Worm (Caenorhabditis elegans): Measurements from ENCODE around the gene K08E7.5.

K08E7.5 gene

DNA sequence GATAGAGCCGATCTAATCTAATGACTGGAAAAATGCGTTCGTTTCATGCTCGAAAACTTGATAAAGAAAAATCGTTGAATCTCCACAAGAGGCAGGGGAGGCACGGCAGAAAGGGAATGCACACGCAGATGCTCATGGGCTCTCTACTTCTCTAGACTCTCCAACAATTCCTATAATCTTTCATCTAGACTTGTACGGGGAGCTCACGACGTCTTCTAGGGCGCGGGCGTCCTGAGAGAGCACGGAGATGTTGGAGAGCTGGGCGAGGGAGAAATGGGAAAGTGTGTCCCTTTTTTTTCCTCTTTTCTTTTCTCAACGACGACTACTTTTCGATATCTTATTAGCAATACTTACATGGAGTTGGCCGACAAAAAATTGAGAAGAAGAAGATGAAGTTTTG is 10.0 kb downstream of the K08E7.5 start:
- no peak for TF ChIP-seq him-1 (tag; optimal IDR thresholded peaks at IDR 0.05)
- TF ChIP-seq hmg-1.2 (GFP tag; IDR thresholded peaks at IDR 0.05) = peak; percentile 36; the same call in 1 of the 2 replicates
- peak; percentile 45; the same call in 1 of the 2 replicates for TF ChIP-seq zfh-2 (GFP tag; conservative IDR thresholded peaks at IDR 0.05)
- peak; percentile 37 for TF ChIP-seq K12H6.12 (tag; optimal IDR thresholded peaks at IDR 0.05)
- TF ChIP-seq bed-1 (GFP tag; IDR thresholded peaks at IDR 0.05) = no peak
- no peak for TF ChIP-seq snpc-1.1 (tag; optimal IDR thresholded peaks at IDR 0.05; ENCODE audit: insufficient read depth)

ce11 chrIV:12584146-12584545 is 11.0 kb downstream of the K08E7.5 start:
- TF ChIP-seq ceh-100 (GFP tag; IDR thresholded peaks at IDR 0.05) (no peak), Y56A3A.18 (GFP tag; IDR thresholded peaks at IDR 0.05) (no peak), mes-4 (tag; optimal IDR thresholded peaks at IDR 0.05) (no peak), die-1 (tag; optimal IDR thresholded peaks at IDR 0.05) (no peak), ets-4 (GFP tag; optimal IDR thresholded peaks at IDR 0.05) (no peak), lin-35 (GFP tag; optimal IDR thresholded peaks at IDR 0.05) (no peak), Y67H2A.10 (GFP tag; conservative IDR thresholded peaks at IDR 0.05) (no peak), lin-54 (GFP tag; optimal IDR thresholded peaks at IDR 0.05) (no peak), ztf-6 (GFP tag; IDR thresholded peaks at IDR 0.05) (0 out of 2 replicates have a peak, but pooled peaks have one; percentile 18), lin-26 (GFP tag; IDR thresholded peaks at IDR 0.05) (no peak), ztf-3 (GFP tag; optimal IDR thresholded peaks at IDR 0.05) (no peak), F57C9.4 (tag; optimal IDR thresholded peaks at IDR 0.05) (no peak), F37B4.10 (GFP tag; IDR thresholded peaks at IDR 0.05) (no peak), F55B11.4 (tag; optimal IDR thresholded peaks at IDR 0.05; ENCODE audit: borderline replicate concordance, insufficient read depth) (no peak), B0336.3 (GFP tag; IDR thresholded peaks at IDR 0.05) (no peak), madf-10 (tag; optimal IDR thresholded peaks at IDR 0.05) (no peak), B0019.2 (GFP tag; conservative IDR thresholded peaks at IDR 0.05) (no peak), snpc-3.4 (tag; optimal IDR thresholded peaks at IDR 0.05) (no peak), ceh-27 (GFP tag; optimal IDR thresholded peaks at IDR 0.05) (peak; percentile 17), somi-1 (GFP tag; optimal IDR thresholded peaks at IDR 0.05) (no peak), lsy-27 (tag; optimal IDR thresholded peaks at IDR 0.05; ENCODE audit: borderline replicate concordance, insufficient read depth) (no peak), zfh-2 (GFP tag; conservative IDR thresholded peaks at IDR 0.05) (peak; percentile 97), egl-44 (GFP tag; IDR thresholded peaks at IDR 0.05) (no peak), hmg-1.2 (GFP tag; IDR thresholded peaks at IDR 0.05) (0 out of 2 replicates have a peak, but pooled peaks have one; percentile 6), ztf-25 (GFP tag; IDR thresholded peaks at IDR 0.05) (no peak), attf-6 (GFP tag; IDR thresholded peaks at IDR 0.05) (no peak), hsf-1 (GFP tag; IDR thresholded peaks at IDR 0.05) (no peak), D2030.7 (GFP tag; IDR thresholded peaks at IDR 0.05) (no peak), cebp-2 (GFP tag; IDR thresholded peaks at IDR 0.05) (no peak), xnd-1 (tag; optimal IDR thresholded peaks at IDR 0.05) (no peak), nhr-90 (tag; optimal IDR thresholded peaks at IDR 0.05) (no peak), repo-1 (tag; optimal IDR thresholded peaks at IDR 0.05) (no peak), Y95B8A.8 (GFP tag; IDR thresholded peaks at IDR 0.05) (no peak), Y53F4B.3 (GFP tag; IDR thresholded peaks at IDR 0.05) (no peak), tbx-9 (tag; optimal IDR thresholded peaks at IDR 0.05; ENCODE audit: borderline replicate concordance) (no peak), K12H6.12 (tag; optimal IDR thresholded peaks at IDR 0.05) (peak; percentile 79), nfya-1 (tag; optimal IDR thresholded peaks at IDR 0.05; ENCODE audit: borderline replicate concordance, insufficient read depth) (no peak), lin-40 (tag; optimal IDR thresholded peaks at IDR 0.05) (no peak)
